Worm (Caenorhabditis elegans): ENCODE measurements around the gene gasr-8.

ce11 chrV:14711077-14711476 lies 22.2 kb downstream of the gasr-8 start, which contains the start of gene ssp-33:
- TF ChIP-seq nhr-23 (tag; optimal IDR thresholded peaks at IDR 0.05) (no peak), ZK546.5 (tag; optimal IDR thresholded peaks at IDR 0.05) (no peak), unc-39 (tag; optimal IDR thresholded peaks at IDR 0.05) (no peak), mdl-1 (tag; optimal IDR thresholded peaks at IDR 0.05) (no peak), ceh-82 (tag; optimal IDR thresholded peaks at IDR 0.05) (no peak), sma-9 (GFP tag; optimal IDR thresholded peaks at IDR 0.05) (no peak), sma-9 (tag; optimal IDR thresholded peaks at IDR 0.05) (no peak), R02D3.7 (tag; optimal IDR thresholded peaks at IDR 0.05) (no peak), nhr-12 (tag; optimal IDR thresholded peaks at IDR 0.05) (no peak), fos-1 (tag; optimal IDR thresholded peaks at IDR 0.05) (no peak), sem-4 (tag; optimal IDR thresholded peaks at IDR 0.05) (no peak), snpc-4 (tag; optimal IDR thresholded peaks at IDR 0.05) (no peak), ztf-11 (tag; optimal IDR thresholded peaks at IDR 0.05) (no peak), nhr-21 (tag; optimal IDR thresholded peaks at IDR 0.05) (no peak)

Measured in whole organism, L2 larva.